Fruit fly (Drosophila melanogaster) whole organism, embryonic: ENCODE data around the gene CG5498.
A peak's percentile ranks its signal among the peaks of the same experiment; 100 is the strongest.

Experiments
- CG10147 ChIP-seq: fragments of 200-800 bp; sonication (Bioruptor generic); optimal IDR thresholded peaks from 2 replicates; lab custom pipeline; 2019; ENCODE audit warnings: missing biosample characterization, mild to moderate bottlenecking, missing genetic modification characterization, moderate library complexity
- CG1233 ChIP-seq: fragments of 200-800 bp; sonication (Bioruptor generic); optimal IDR thresholded peaks from 4 replicates; lab custom pipeline; 2018; ENCODE audit warnings: missing biosample characterization, mild to moderate bottlenecking, missing genetic modification characterization
- CG14014 ChIP-seq: fragments of 200-800 bp; sonication (Bioruptor generic); IDR thresholded peaks from 2 replicates; pipeline ENCODE4 v1.3.6; 2022; ENCODE audit warnings: missing biosample characterization, missing genetic modification characterization
- CG15011 ChIP-seq: fragments of 200-800 bp; sonication (Bioruptor generic); optimal IDR thresholded peaks from 3 replicates; lab custom pipeline; 2018; ENCODE audit warnings: missing biosample characterization, mild to moderate bottlenecking, missing genetic modification characterization
- CG17568 ChIP-seq: fragments of 200-800 bp; sonication (Bioruptor generic); optimal IDR thresholded peaks from 2 replicates; lab custom pipeline; 2018; ENCODE audit warnings: missing biosample characterization, mild to moderate bottlenecking, missing genetic modification characterization, moderate library complexity
- CG17912 ChIP-seq: fragments of 200-800 bp; sonication (Bioruptor generic); optimal IDR thresholded peaks from 2 replicates; lab custom pipeline; 2018; ENCODE audit warnings: missing biosample characterization, mild to moderate bottlenecking, missing genetic modification characterization
- CG18599 ChIP-seq: fragments of 200-800 bp; sonication (Bioruptor generic); optimal IDR thresholded peaks from 3 replicates; lab custom pipeline; 2017; ENCODE audit warnings: missing biosample characterization, missing genetic modification characterization, mild to moderate bottlenecking, moderate library complexity, missing genetic modification reagents
- CG2120 ChIP-seq: fragments of 200-800 bp; sonication (Bioruptor generic); optimal IDR thresholded peaks from 3 replicates; lab custom pipeline; 2016; ENCODE audit warnings: missing biosample characterization, missing genetic modification characterization
- CG2199 ChIP-seq: fragments of 200-800 bp; sonication (Bioruptor generic); IDR thresholded peaks from 3 replicates; pipeline ENCODE4 v1.3.6; 2022; ENCODE audit warnings: missing biosample characterization, missing genetic modification characterization
- CG2889 ChIP-seq: fragments of 200-800 bp; sonication (Bioruptor generic); IDR thresholded peaks from 3 replicates; pipeline ENCODE4 v1.3.6; 2022; ENCODE audit warnings: missing biosample characterization, missing genetic modification characterization
- CG32532 ChIP-seq: fragments of 200-800 bp; sonication (Bioruptor generic); IDR thresholded peaks from 2 replicates; pipeline ENCODE4 v1.3.6; 2022; ENCODE audit warnings: missing biosample characterization, missing genetic modification characterization
- CG4360 ChIP-seq: fragments of 200-800 bp; sonication (Bioruptor generic); IDR thresholded peaks from 2 replicates; pipeline ENCODE4 v1.3.6; 2022; ENCODE audit warnings: missing biosample characterization, missing genetic modification characterization
- CG7372 ChIP-seq: fragments of 200-800 bp; sonication (Bioruptor generic); IDR thresholded peaks from 2 replicates; pipeline ENCODE4 v1.3.6; 2022; ENCODE audit warnings: missing biosample characterization, missing genetic modification characterization
- CG8765 ChIP-seq: fragments of 200-800 bp; sonication (Bioruptor generic); IDR thresholded peaks from 2 replicates; pipeline ENCODE4 v1.3.6; 2022; ENCODE audit warnings: missing biosample characterization, missing genetic modification characterization
- CG8924 ChIP-seq: fragments of 200-800 bp; optimal IDR thresholded peaks from 3 replicates; lab custom pipeline; 2019; ENCODE audit warnings: missing biosample characterization, mild to moderate bottlenecking, missing genetic modification characterization, moderate library complexity
- CG9727 ChIP-seq: fragments of 200-800 bp; sonication (Bioruptor generic); optimal IDR thresholded peaks from 3 replicates; lab custom pipeline; 2017; ENCODE audit warnings: missing biosample characterization, mild to moderate bottlenecking, missing genetic modification characterization
- CHES-1-like ChIP-seq: fragments of 200-800 bp; sonication (Bioruptor generic); optimal IDR thresholded peaks from 2 replicates; lab custom pipeline; 2016; ENCODE audit warnings: missing biosample characterization, missing genetic modification characterization
- Doc3 ChIP-seq: fragments of 200-800 bp; sonication (Bioruptor generic); IDR thresholded peaks from 3 replicates; pipeline ENCODE4 v1.3.6; 2022; ENCODE audit warnings: missing biosample characterization, missing genetic modification characterization; ENCODE audit not compliant: partially characterized antibody
- Gug ChIP-seq: fragments of 200-800 bp; sonication (Bioruptor generic); IDR thresholded peaks from 4 replicates; pipeline ENCODE4 v1.3.6; 2022; ENCODE audit warnings: missing biosample characterization, missing genetic modification characterization
- HLH54F ChIP-seq: fragments of 200-800 bp; sonication (Bioruptor generic); optimal IDR thresholded peaks from 3 replicates; lab custom pipeline; 2016; ENCODE audit warnings: missing biosample characterization, missing genetic modification characterization
- HLHmδ ChIP-seq: fragments of 200-800 bp; sonication (Bioruptor generic); optimal IDR thresholded peaks from 2 replicates; lab custom pipeline; 2018; ENCODE audit warnings: missing biosample characterization, mild to moderate bottlenecking, missing genetic modification characterization, moderate library complexity
- HmgD ChIP-seq: fragments of 200-800 bp; sonication (Bioruptor generic); optimal IDR thresholded peaks from 3 replicates; lab custom pipeline; 2016; ENCODE audit warnings: missing biosample characterization, missing genetic modification characterization
- HmgZ ChIP-seq: fragments of 200-800 bp; sonication (Bioruptor generic); optimal IDR thresholded peaks from 2 replicates; lab custom pipeline; 2018; ENCODE audit warnings: missing biosample characterization, mild to moderate bottlenecking, missing genetic modification characterization
- Hmx ChIP-seq: fragments of 200-800 bp; sonication (Bioruptor generic); optimal IDR thresholded peaks from 2 replicates; lab custom pipeline; 2016; ENCODE audit warnings: missing biosample characterization, missing genetic modification characterization
- Hr51 ChIP-seq, 2 experiments: fragments of 200-800 bp; sonication (Bioruptor generic); optimal IDR thresholded peaks; 2 replicates in 1 of 2; 3 replicates in 1 of 2; lab custom pipeline; 2016 to 2018; ENCODE audit warnings: missing biosample characterization in 2 of 2, missing genetic modification characterization in 2 of 2, mild to moderate bottlenecking in 1 of 2, moderate library complexity in 1 of 2
- MESR4 ChIP-seq: fragments of 200-800 bp; sonication (Bioruptor generic); optimal IDR thresholded peaks from 2 replicates; lab custom pipeline; 2018; ENCODE audit warnings: missing biosample characterization, mild to moderate bottlenecking, missing genetic modification characterization, moderate library complexity
- Neu2 ChIP-seq: fragments of 200-800 bp; sonication (Bioruptor generic); optimal IDR thresholded peaks from 3 replicates; lab custom pipeline; 2016; ENCODE audit warnings: missing biosample characterization, missing genetic modification characterization, borderline replicate concordance
- Ptx1 ChIP-seq: fragments of 200-800 bp; sonication (Bioruptor generic); IDR thresholded peaks from 2 replicates; pipeline ENCODE4 v1.3.6; 2022; ENCODE audit warnings: missing biosample characterization, missing genetic modification characterization
- Rx ChIP-seq: fragments of 200-800 bp; sonication (Bioruptor generic); IDR thresholded peaks from 2 replicates; pipeline ENCODE4 v1.3.6; 2022; ENCODE audit warnings: missing biosample characterization, missing genetic modification characterization
- Sin3A ChIP-seq: fragments of >200 bp; optimal IDR thresholded peaks from 2 replicates; lab custom pipeline; 2018
- Spps ChIP-seq: fragments of 200-800 bp; sonication (Bioruptor generic); optimal IDR thresholded peaks from 2 replicates; lab custom pipeline; 2018; ENCODE audit warnings: missing biosample characterization, mild to moderate bottlenecking, missing genetic modification characterization
- TFAM ChIP-seq: fragments of 200-800 bp; sonication (Bioruptor generic); optimal IDR thresholded peaks from 2 replicates; lab custom pipeline; 2017; ENCODE audit warnings: missing biosample characterization, missing genetic modification characterization, inconsistent platforms
- Xrp1 ChIP-seq: fragments of 200-800 bp; sonication (Bioruptor generic); IDR thresholded peaks from 2 replicates; pipeline ENCODE4 v1.3.6; 2022; ENCODE audit warnings: missing biosample characterization, missing genetic modification characterization
- ato ChIP-seq: fragments of 200-800 bp; sonication (Bioruptor generic); IDR thresholded peaks from 2 replicates; pipeline ENCODE4 v1.3.6; 2022; ENCODE audit warnings: missing biosample characterization, missing genetic modification characterization; ENCODE audit not compliant: partially characterized antibody
- crc ChIP-seq: fragments of 200-800 bp; sonication (Bioruptor generic); optimal IDR thresholded peaks from 2 replicates; lab custom pipeline; 2016; ENCODE audit warnings: missing biosample characterization, missing genetic modification characterization
- dati ChIP-seq: fragments of 200-800 bp; sonication (Bioruptor generic); IDR thresholded peaks from 2 replicates; pipeline ENCODE4 v1.3.6; 2022; ENCODE audit warnings: missing biosample characterization, missing genetic modification characterization
- disco-r ChIP-seq: fragments of 200-800 bp; sonication (Bioruptor generic); optimal IDR thresholded peaks from 2 replicates; lab custom pipeline; 2016; ENCODE audit warnings: missing biosample characterization, missing genetic modification characterization
- fu2 ChIP-seq: fragments of 200-800 bp; sonication (Bioruptor generic); optimal IDR thresholded peaks from 2 replicates; lab custom pipeline; 2016; ENCODE audit warnings: missing biosample characterization, missing genetic modification characterization
- ham ChIP-seq: fragments of 200-800 bp; sonication (Bioruptor generic); IDR thresholded peaks from 2 replicates; pipeline ENCODE4 v1.3.6; 2022; ENCODE audit warnings: missing biosample characterization, missing genetic modification characterization
- inv ChIP-seq: fragments of 200-800 bp; sonication (Bioruptor generic); IDR thresholded peaks from 2 replicates; pipeline ENCODE4 v1.3.6; 2022; ENCODE audit warnings: missing biosample characterization, missing genetic modification characterization; ENCODE audit not compliant: partially characterized antibody
- jigr1 ChIP-seq: fragments of 200-800 bp; sonication (Bioruptor generic); IDR thresholded peaks from 3 replicates; pipeline ENCODE4 v1.3.6; 2022; ENCODE audit warnings: missing biosample characterization, missing genetic modification characterization
- lab ChIP-seq: fragments of 200-800 bp; sonication (Bioruptor generic); optimal IDR thresholded peaks from 3 replicates; lab custom pipeline; 2017; ENCODE audit warnings: missing biosample characterization, missing genetic modification characterization, mild to moderate bottlenecking, moderate library complexity, missing genetic modification reagents
- maf-S ChIP-seq: fragments of 200-800 bp; sonication (Bioruptor generic); optimal IDR thresholded peaks from 2 replicates; lab custom pipeline; 2016; ENCODE audit warnings: missing biosample characterization, missing genetic modification characterization
- nau ChIP-seq: fragments of 200-800 bp; sonication (Bioruptor generic); optimal IDR thresholded peaks from 3 replicates; lab custom pipeline; 2017; ENCODE audit warnings: missing biosample characterization, mild to moderate bottlenecking, missing genetic modification characterization, missing genetic modification reagents
- otp ChIP-seq: fragments of 200-800 bp; sonication (Bioruptor generic); IDR thresholded peaks from 3 replicates; pipeline ENCODE4, ENCODE4 v1.3.6; 2022; ENCODE audit warnings: missing biosample characterization, missing genetic modification characterization
- repo ChIP-seq: fragments of 200-800 bp; sonication (Bioruptor generic); optimal IDR thresholded peaks from 2 replicates; lab custom pipeline; 2016; ENCODE audit warnings: missing biosample characterization, missing genetic modification characterization
- scrt ChIP-seq: fragments of 200-800 bp; sonication (Bioruptor generic); optimal IDR thresholded peaks from 2 replicates; lab custom pipeline; 2018; ENCODE audit warnings: missing biosample characterization, mild to moderate bottlenecking, missing genetic modification characterization, moderate library complexity
- shn ChIP-seq: fragments of 200-800 bp; sonication (Bioruptor generic); optimal IDR thresholded peaks from 3 replicates; lab custom pipeline; 2016; ENCODE audit warnings: missing biosample characterization, missing genetic modification characterization
- stwl ChIP-seq: fragments of 200-800 bp; sonication (Bioruptor generic); optimal IDR thresholded peaks from 3 replicates; lab custom pipeline; 2018; ENCODE audit warnings: missing biosample characterization, mild to moderate bottlenecking, missing genetic modification characterization, moderate library complexity
- tx ChIP-seq: fragments of 200-800 bp; sonication (Bioruptor generic); optimal IDR thresholded peaks from 2 replicates; lab custom pipeline; 2016; ENCODE audit warnings: missing biosample characterization, missing genetic modification characterization
- unc-4 ChIP-seq: fragments of 200-800 bp; sonication (Bioruptor generic); IDR thresholded peaks from 2 replicates; pipeline ENCODE4 v1.3.6; 2022; ENCODE audit warnings: missing biosample characterization, missing genetic modification characterization; ENCODE audit not compliant: partially characterized antibody
- zfh2 ChIP-seq: fragments of 200-800 bp; sonication (Bioruptor generic); optimal IDR thresholded peaks from 2 replicates; lab custom pipeline; 2016; ENCODE audit warnings: missing biosample characterization, missing genetic modification characterization

Gene CG5498

dm6 chr3L:20432297-20432696 is 48.4 kb upstream of the CG5498 start, which contains the start of the genes Las and Psn:
TSS of gene Las (minus strand) at chr3L:20432361.
TSS of gene Psn (plus strand) at chr3L:20432468.
- TF ChIP-seq CG2120 (GFP tag; lab: Kevin White, UChicago): peak; percentile 52
- TF ChIP-seq maf-S (GFP tag; lab: Kevin White, UChicago): no peak
- no peak for TF ChIP-seq fu2 (GFP tag; lab: Kevin White, UChicago)
- TF ChIP-seq CG4360 (GFP tag; lab: Robert Waterston, UW): no peak
- no peak for TF ChIP-seq Ptx1 (GFP tag; lab: Robert Waterston, UW)
- peak; percentile 71 for TF ChIP-seq unc-4 (GFP tag; lab: Robert Waterston, UW)
- no peak for TF ChIP-seq crc (GFP tag; lab: Kevin White, UChicago)
- TF ChIP-seq CG1233: no peak
- peak; percentile 66 for TF ChIP-seq stwl (tag; lab: Kevin White, UChicago)
- peak; percentile 48 for TF ChIP-seq CHES-1-like (GFP tag; lab: Kevin White, UChicago)
- no peak for TF ChIP-seq CG8765
- no peak for TF ChIP-seq CG14014 (GFP tag; lab: Robert Waterston, UW)
- TF ChIP-seq Rx (GFP tag; lab: Robert Waterston, UW): no peak
- TF ChIP-seq HLHmδ (GFP tag; lab: Kevin White, UChicago): no peak
- TF ChIP-seq Gug (GFP tag; lab: Robert Waterston, UW): no peak
- no peak for TF ChIP-seq CG18599 (GFP tag; lab: Kevin White, UChicago)
- no peak for TF ChIP-seq disco-r
- no peak for TF ChIP-seq jigr1 (GFP tag; lab: Robert Waterston, UW)
- no peak for TF ChIP-seq Xrp1 (GFP tag; lab: Robert Waterston, UW)
- no peak for TF ChIP-seq tx
- TF ChIP-seq CG17568 (GFP tag; lab: Kevin White, UChicago): no peak
- no peak for TF ChIP-seq CG7372 (GFP tag; lab: Robert Waterston, UW)
- no peak for TF ChIP-seq CG9727 (GFP tag; lab: Kevin White, UChicago)
- TF ChIP-seq scrt (GFP tag; lab: Kevin White, UChicago): no peak
- peak; percentile 3 for TF ChIP-seq Hmx (GFP tag; lab: Kevin White, UChicago)
- no peak for TF ChIP-seq HLH54F (GFP tag; lab: Kevin White, UChicago)
- peak; percentile 27 for TF ChIP-seq zfh2 (GFP tag; lab: Kevin White, UChicago)
- TF ChIP-seq shn (GFP tag; lab: Kevin White, UChicago): no peak
- no peak for TF ChIP-seq Spps
- TF ChIP-seq Hr51 (GFP tag; optimal IDR thresholded peaks at IDR 0.05; lab: Kevin White, UChicago): no peak
- TF ChIP-seq inv: peak; percentile 45; the same call in 1 of the 2 replicates
- TF ChIP-seq CG2199: no peak
- TF ChIP-seq HmgD: no peak
- TF ChIP-seq ato: 0 out of 2 replicates have a peak, but pooled peaks have one; percentile 40
- no peak for TF ChIP-seq nau (GFP tag; lab: Kevin White, UChicago)
- TF ChIP-seq otp (GFP tag; lab: Robert Waterston, UW): no peak
- TF ChIP-seq Sin3A (lab: Kevin White, UChicago): peak; percentile 73
- peak; percentile 18 for TF ChIP-seq CG8924 (tag; lab: Kevin White, UChicago)
- TF ChIP-seq dati: no peak
- no peak for TF ChIP-seq CG10147 (GFP tag; lab: Kevin White, UChicago)
- no peak for TF ChIP-seq lab (GFP tag; lab: Kevin White, UChicago)
- no peak for TF ChIP-seq CG15011 (GFP tag; lab: Kevin White, UChicago)
- no peak for TF ChIP-seq TFAM (GFP tag; lab: Kevin White, UChicago)
- no peak for TF ChIP-seq repo (GFP tag; lab: Kevin White, UChicago)
- peak; percentile 69 for TF ChIP-seq Doc3 (GFP tag; lab: Robert Waterston, UW)
- no peak for TF ChIP-seq CG2889 (GFP tag; lab: Robert Waterston, UW)
- peak; percentile 10 for TF ChIP-seq HmgZ (tag; lab: Kevin White, UChicago)
- TF ChIP-seq Neu2 (GFP tag; lab: Kevin White, UChicago): no peak
- no peak for TF ChIP-seq CG17912 (GFP tag; lab: Kevin White, UChicago)
- TF ChIP-seq ham (GFP tag; lab: Robert Waterston, UW): no peak
- TF ChIP-seq CG32532 (GFP tag; lab: Robert Waterston, UW): no peak
- no peak for TF ChIP-seq MESR4
